Worm (Caenorhabditis elegans) whole organism, L4 larva: Measurements from ENCODE around the gene nucl-1.

Source experiments
- D1046.2 ChIP-seq: fragments of 200-800 bp; sonication (Bioruptor generic); IDR thresholded peaks from 2 replicates; pipeline ENCODE4 v1.3.6; 2022; ENCODE audit warnings: missing genetic modification characterization, missing compliant biosample characterization
- F26F4.8 ChIP-seq: fragments of 200-800 bp; sonication (Bioruptor generic); conservative IDR thresholded peaks from 2 replicates; pipeline ENCODE4 v1.3.6; 2022; ENCODE audit warnings: missing genetic modification characterization, missing compliant biosample characterization
- F37D6.2 ChIP-seq: sonication (generic microtip); optimal IDR thresholded peaks from 2 replicates; lab custom pipeline; 2016; ENCODE audit warnings: mild to moderate bottlenecking, missing genetic modification characterization, missing compliant biosample characterization
- F49E8.2 ChIP-seq: sonication (generic microtip); optimal IDR thresholded peaks from 2 replicates; lab custom pipeline; 2016; ENCODE audit warnings: missing compliant biosample characterization, mild to moderate bottlenecking, missing genetic modification characterization, borderline replicate concordance
- Y48G9A.11 ChIP-seq: fragments of 200-800 bp; sonication (Bioruptor generic); IDR thresholded peaks from 2 replicates; pipeline ENCODE4 v1.3.6; 2022; ENCODE audit warnings: missing genetic modification reagents, missing genetic modification characterization, missing compliant biosample characterization
- Y5F2A.4 ChIP-seq: fragments of 200-800 bp; sonication (Bioruptor generic); optimal IDR thresholded peaks from 2 replicates; lab custom pipeline; 2018; ENCODE audit warnings: mild to moderate bottlenecking, missing genetic modification characterization, missing compliant biosample characterization
- Y75B8A.6 ChIP-seq: fragments of 200-800 bp; sonication (Bioruptor generic); IDR thresholded peaks from 2 replicates; pipeline ENCODE4 v1.3.6; 2022; ENCODE audit warnings: missing genetic modification reagents, missing genetic modification characterization, missing compliant biosample characterization
- ZK337.2 ChIP-seq: fragments of 200-800 bp; sonication (Bioruptor generic); IDR thresholded peaks from 2 replicates; pipeline ENCODE4 v1.3.6; 2022; ENCODE audit warnings: missing genetic modification reagents, missing genetic modification characterization, missing compliant biosample characterization
- ZK546.5 ChIP-seq, 2 experiments: sonication (generic microtip); optimal IDR thresholded peaks; 2 replicates each; lab custom pipeline; 2017; ENCODE audit warnings: missing biosample characterization in 2 of 2, missing genetic modification characterization in 2 of 2
- aha-1 ChIP-seq: fragments of 150-350 bp; peaks from one replicate; lab custom pipeline; 2014; ENCODE audit warnings: missing biosample characterization, missing genetic modification characterization
- aly-2 ChIP-seq: sonication (generic microtip); optimal IDR thresholded peaks from 2 replicates; lab custom pipeline; 2018; ENCODE audit warnings: missing biosample characterization, missing genetic modification characterization
- attf-4 ChIP-seq: sonication (generic microtip); optimal IDR thresholded peaks from 3 replicates; lab custom pipeline; 2017; ENCODE audit warnings: missing biosample characterization, missing genetic modification characterization
- ceh-28 ChIP-seq: fragments of 150-350 bp; optimal IDR thresholded peaks from 2 replicates; lab custom pipeline; 2014; ENCODE audit warnings: missing biosample characterization, missing genetic modification reagents, missing genetic modification characterization
- daf-16 ChIP-seq, 3 experiments: sonication (generic microtip); optimal IDR thresholded peaks; 2 replicates each; lab custom pipeline; 2016 to 2017; ENCODE audit warnings: missing genetic modification characterization in 3 of 3, missing genetic modification reagents in 3 of 3, mild to moderate bottlenecking in 2 of 3, missing compliant biosample characterization in 2 of 3, missing biosample characterization in 1 of 3, moderate library complexity in 1 of 3
- dmd-6 ChIP-seq: fragments of 200-800 bp; sonication (Bioruptor generic); IDR thresholded peaks from 2 replicates; pipeline ENCODE4 v1.3.6; 2022; ENCODE audit warnings: missing genetic modification reagents, missing genetic modification characterization, missing compliant biosample characterization
- dmd-8 ChIP-seq: fragments of 200-800 bp; sonication (Bioruptor generic); IDR thresholded peaks from 2 replicates; pipeline ENCODE4 v1.3.6; 2022; ENCODE audit warnings: missing genetic modification characterization, missing compliant biosample characterization
- dmd-9 ChIP-seq: fragments of 200-800 bp; sonication (Bioruptor generic); IDR thresholded peaks from 2 replicates; pipeline ENCODE4 v1.3.6; 2022; ENCODE audit warnings: missing genetic modification reagents, missing genetic modification characterization, missing compliant biosample characterization
- dve-1 ChIP-seq: sonication (generic microtip); optimal IDR thresholded peaks from 2 replicates; lab custom pipeline; 2017; ENCODE audit warnings: antibody characterized with exemption, mild to moderate bottlenecking, missing genetic modification characterization, missing compliant biosample characterization; ENCODE audit not compliant: insufficient read depth
- egl-27 ChIP-seq: sonication (generic microtip); optimal IDR thresholded peaks from 3 replicates; lab custom pipeline; 2017; ENCODE audit warnings: missing biosample characterization, missing genetic modification reagents, missing genetic modification characterization
- egl-43 ChIP-seq: fragments of 200-800 bp; sonication (Bioruptor generic); IDR thresholded peaks from 2 replicates; pipeline ENCODE4 v1.3.6; 2022; ENCODE audit warnings: missing genetic modification reagents, missing genetic modification characterization, missing compliant biosample characterization
- fos-1 ChIP-seq: fragments of 150-350 bp; optimal IDR thresholded peaks from 2 replicates; lab custom pipeline; 2014; ENCODE audit warnings: missing biosample characterization, missing genetic modification characterization
- gei-8 ChIP-seq: fragments of 200-800 bp; sonication (Bioruptor generic); optimal IDR thresholded peaks from 2 replicates; lab custom pipeline; 2018; ENCODE audit warnings: mild to moderate bottlenecking, missing genetic modification characterization, missing compliant biosample characterization
- hlh-11 ChIP-seq: fragments of 200-800 bp; sonication (Bioruptor generic); optimal IDR thresholded peaks from 2 replicates; lab custom pipeline; 2018; ENCODE audit warnings: mild to moderate bottlenecking, missing genetic modification characterization, missing compliant biosample characterization
- lim-7 ChIP-seq: fragments of 200-800 bp; sonication (Bioruptor generic); IDR thresholded peaks from 2 replicates; pipeline ENCODE4 v1.3.6; 2022; ENCODE audit warnings: missing genetic modification characterization, missing compliant biosample characterization
- lin-13 ChIP-seq: fragments of 150-350 bp; optimal IDR thresholded peaks from 2 replicates; lab custom pipeline; 2014; ENCODE audit warnings: missing biosample characterization, missing genetic modification reagents, missing genetic modification characterization
- lir-3 ChIP-seq: sonication (generic microtip); optimal IDR thresholded peaks from 2 replicates; lab custom pipeline; 2016; ENCODE audit warnings: mild to moderate bottlenecking, missing genetic modification characterization, missing compliant biosample characterization
- mdl-1 ChIP-seq, 2 experiments: fragments of 150-350 bp in 1 of 2; sonication (generic microtip) in 1 of 2; optimal IDR thresholded peaks; 2 replicates each; lab custom pipeline; 2014 to 2017; ENCODE audit warnings: missing biosample characterization in 2 of 2, missing genetic modification characterization in 2 of 2
- mdt-29 ChIP-seq: fragments of 200-800 bp; sonication (Bioruptor generic); IDR thresholded peaks from 2 replicates; pipeline ENCODE4 v1.3.6; 2022; ENCODE audit warnings: missing genetic modification reagents, missing genetic modification characterization, missing compliant biosample characterization
- mep-1 ChIP-seq: fragments of 150-350 bp; sonication (generic microtip); optimal IDR thresholded peaks from 3 replicates; lab custom pipeline; 2014; ENCODE audit warnings: missing biosample characterization, missing genetic modification characterization
- mxl-2 ChIP-seq: fragments of 200-800 bp; sonication (Bioruptor generic); conservative IDR thresholded peaks from 2 replicates; pipeline ENCODE4 v1.3.6; 2022; ENCODE audit warnings: missing genetic modification reagents, missing genetic modification characterization, missing compliant biosample characterization
- nhr-10 ChIP-seq: fragments of 150-350 bp; optimal IDR thresholded peaks from 2 replicates; lab custom pipeline; 2014; ENCODE audit warnings: missing biosample characterization, missing genetic modification characterization
- nhr-25 ChIP-seq: sonication (generic microtip); optimal IDR thresholded peaks from 2 replicates; lab custom pipeline; 2017; ENCODE audit warnings: missing genetic modification characterization, mild to moderate bottlenecking, missing compliant biosample characterization, antibody characterized with exemption, moderate library complexity, borderline replicate concordance; ENCODE audit not compliant: insufficient read depth
- nhr-28 ChIP-seq: fragments of 150-350 bp; optimal IDR thresholded peaks from 2 replicates; lab custom pipeline; 2014; ENCODE audit warnings: missing biosample characterization, missing genetic modification characterization
- nhr-48 ChIP-seq: sonication (generic microtip); optimal IDR thresholded peaks from 2 replicates; lab custom pipeline; 2016; ENCODE audit warnings: mild to moderate bottlenecking, missing genetic modification characterization, missing compliant biosample characterization
- php-3 ChIP-seq: fragments of 200-800 bp; sonication (Bioruptor generic); IDR thresholded peaks from 2 replicates; pipeline ENCODE4 v1.3.6; 2022; ENCODE audit warnings: missing genetic modification reagents, missing genetic modification characterization, missing compliant biosample characterization
- pqm-1 ChIP-seq: sonication (generic microtip); optimal IDR thresholded peaks from 2 replicates; lab custom pipeline; 2017; ENCODE audit warnings: missing biosample characterization, missing genetic modification characterization
- rbr-2 ChIP-seq: sonication (generic microtip); optimal IDR thresholded peaks from 2 replicates; lab custom pipeline; 2016; ENCODE audit warnings: missing genotype, missing genetic modification characterization, missing compliant biosample characterization
- saeg-2 ChIP-seq: fragments of 200-800 bp; sonication (Bioruptor generic); IDR thresholded peaks from 2 replicates; pipeline ENCODE4 v1.3.6; 2022; ENCODE audit warnings: missing genetic modification reagents, missing genetic modification characterization, missing compliant biosample characterization
- set-16 ChIP-seq: fragments of 200-800 bp; sonication (Bioruptor generic); IDR thresholded peaks from 2 replicates; pipeline ENCODE4 v1.3.6; 2022; ENCODE audit warnings: missing genetic modification reagents, missing genetic modification characterization, missing compliant biosample characterization
- snpc-4 ChIP-seq: fragments of 150-350 bp; optimal IDR thresholded peaks from 2 replicates; lab custom pipeline; 2014; ENCODE audit warnings: missing biosample characterization, missing genetic modification characterization
- unc-62 ChIP-seq, 3 experiments: fragments of 150-350 bp in 1 of 3; sonication (generic microtip); optimal IDR thresholded peaks in 2 of 3; peaks in 1 of 3; 1 replicate in 1 of 3; 2 replicates in 2 of 3; lab custom pipeline; 2014 to 2017; ENCODE audit warnings: missing biosample characterization in 3 of 3, missing genetic modification characterization in 3 of 3, missing genetic modification reagents in 3 of 3, missing genotype in 1 of 3
- zfp-2 ChIP-seq: sonication (generic microtip); optimal IDR thresholded peaks from 2 replicates; lab custom pipeline; 2016; ENCODE audit warnings: mild to moderate bottlenecking, missing genetic modification characterization, missing compliant biosample characterization
- ztf-7 ChIP-seq: fragments of 150-350 bp; optimal IDR thresholded peaks from 2 replicates; lab custom pipeline; 2014; ENCODE audit warnings: missing biosample characterization, missing genetic modification characterization

nucl-1 gene

DNA sequence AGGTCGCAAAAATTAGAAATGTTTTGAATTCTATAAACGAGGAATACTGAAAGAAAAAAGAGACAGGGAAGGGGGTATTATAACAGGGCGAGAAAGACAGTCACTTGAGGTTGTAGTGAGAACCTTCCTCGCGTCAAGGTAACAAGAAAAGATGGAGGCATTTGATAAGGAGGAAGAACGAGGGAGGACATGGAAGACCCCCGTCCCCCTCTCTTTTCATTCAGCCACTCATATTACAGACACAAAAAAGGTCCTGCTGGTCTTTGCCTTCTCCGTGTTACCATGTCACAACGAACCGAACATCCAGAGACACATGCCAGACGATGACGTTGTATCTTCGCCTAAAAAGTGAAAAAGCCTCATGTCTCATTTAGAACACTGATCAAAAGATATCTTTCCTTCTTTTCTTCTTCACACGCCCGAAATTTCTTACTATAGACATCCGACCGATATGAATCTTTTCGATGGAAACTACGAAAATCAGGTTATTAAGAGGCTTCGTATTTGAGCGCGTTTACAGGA is 48.0 kb downstream of the nucl-1 start (continued):
- TF ChIP-seq mxl-2 (GFP tag; lab: Robert Waterston, UW) = no peak
- TF ChIP-seq attf-4 (tag; lab: Kevin White, UChicago) = no peak
- 0 out of 2 replicates have a peak, but pooled peaks have one; percentile 6 for TF ChIP-seq dmd-6 (GFP tag; lab: Robert Waterston, UW)
- TF ChIP-seq saeg-2 (GFP tag; lab: Robert Waterston, UW) = no peak
- TF ChIP-seq egl-27 (tag; lab: Kevin White, UChicago) = no peak
- no peak for TF ChIP-seq zfp-2 (tag; lab: Kevin White, UChicago)
- TF ChIP-seq nhr-48 (tag; lab: Kevin White, UChicago) = peak; percentile 44
- TF ChIP-seq aha-1 = no peak
- peak in 1 of 2 experiments; percentile 33 for TF ChIP-seq mdl-1 (tag; optimal IDR thresholded peaks at IDR 0.05; lab: Kevin White, UChicago)
- peak; percentile 45 for TF ChIP-seq hlh-11 (tag; lab: Kevin White, UChicago)
- TF ChIP-seq rbr-2 (tag; lab: Kevin White, UChicago) = no peak
- TF ChIP-seq lin-13 = no peak
- TF ChIP-seq ztf-7 = no peak
- TF ChIP-seq nhr-10 (tag; lab: Kevin White, UChicago) = no peak
- TF ChIP-seq Y5F2A.4 (GFP tag; lab: Kevin White, UChicago) = no peak
- no peak for TF ChIP-seq dmd-9 (GFP tag; lab: Robert Waterston, UW)
- TF ChIP-seq lim-7 = 0 out of 2 replicates have a peak, but pooled peaks have one; percentile 8
- TF ChIP-seq mdt-29 (GFP tag; lab: Robert Waterston, UW) = no peak
- peak; percentile 22 for TF ChIP-seq nhr-28 (tag; lab: Kevin White, UChicago)
- TF ChIP-seq mep-1 (tag; lab: Kevin White, UChicago) = no peak
- TF ChIP-seq, all 104 proteins: peak for 7

DNA sequence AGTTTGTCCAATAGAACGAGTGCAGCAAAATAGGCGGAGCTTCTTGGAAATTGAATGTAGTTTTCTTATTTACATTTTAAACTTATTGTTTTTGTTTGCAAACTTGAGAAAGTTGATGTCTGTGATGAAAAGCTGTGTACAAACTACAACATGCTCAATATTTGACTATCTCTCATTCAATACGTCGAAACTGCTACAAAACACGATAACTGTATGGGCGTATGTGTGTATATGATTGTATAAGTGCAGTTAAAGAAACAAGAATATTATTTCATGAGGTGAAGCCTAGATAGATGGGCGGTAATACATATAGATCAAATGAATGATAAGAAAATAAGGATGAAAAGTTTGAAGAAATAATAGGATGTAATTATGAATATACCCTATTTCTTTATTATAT is 49.7 kb downstream of the nucl-1 start:
- TF ChIP-seq Y75B8A.6 (GFP tag; lab: Robert Waterston, UW) (no peak), unc-62 (GFP tag; optimal IDR thresholded peaks at IDR 0.05 in 1 of 2; lab: Kevin White, UChicago) (peak in 1 of 2 experiments; percentile 55), unc-62 (tag; optimal IDR thresholded peaks at IDR 0.05; lab: Kevin White, UChicago) (no peak), aly-2 (tag; lab: Kevin White, UChicago) (no peak), D1046.2 (no peak), dve-1 (no peak), ceh-28 (tag; lab: Kevin White, UChicago) (no peak), lir-3 (tag; lab: Kevin White, UChicago) (no peak), zfp-2 (tag; lab: Kevin White, UChicago) (no peak), egl-43 (GFP tag; lab: Robert Waterston, UW) (no peak), ZK337.2 (no peak), dmd-8 (GFP tag; lab: Robert Waterston, UW) (no peak), gei-8 (GFP tag; lab: Kevin White, UChicago) (no peak), nhr-48 (tag; lab: Kevin White, UChicago) (no peak), snpc-4 (tag; lab: Kevin White, UChicago) (no peak), nhr-25 (tag; lab: Kevin White, UChicago) (no peak), aha-1 (peak; percentile 68), pqm-1 (tag; lab: Kevin White, UChicago) (peak; percentile 4), set-16 (GFP tag; lab: Robert Waterston, UW) (no peak), Y48G9A.11 (no peak), nhr-28 (tag; lab: Kevin White, UChicago) (peak; percentile 60), fos-1 (tag; lab: Kevin White, UChicago) (no peak), F49E8.2 (tag; lab: Kevin White, UChicago) (no peak), mdl-1 (tag; optimal IDR thresholded peaks at IDR 0.05; lab: Kevin White, UChicago) (no peak), F26F4.8 (GFP tag; lab: Robert Waterston, UW) (no peak), F37D6.2 (tag; lab: Kevin White, UChicago) (no peak), ZK546.5 (tag; optimal IDR thresholded peaks at IDR 0.05; lab: Kevin White, UChicago) (no peak), lim-7 (no peak), php-3 (no peak), daf-16 (GFP tag; optimal IDR thresholded peaks at IDR 0.05; lab: Kevin White, UChicago) (no peak), daf-16 (tag; optimal IDR thresholded peaks at IDR 0.05; lab: Kevin White, UChicago) (peak; percentile 70)
